Fruit fly (Drosophila melanogaster): ENCODE results near the gene Cp15.

Cp15 gene

dm6 chr3L:8725252-8725651 is 3.0 kb upstream of the Cp15 start:
- TF ChIP-seq woc (GFP tag; optimal IDR thresholded peaks at IDR 0.05), result no peak
- no peak for TF ChIP-seq br (GFP tag; optimal IDR thresholded peaks at IDR 0.05)
- no peak for TF ChIP-seq Rel (GFP tag; optimal IDR thresholded peaks at IDR 0.05)
- no peak for TF ChIP-seq Rel (tag; optimal IDR thresholded peaks at IDR 0.05)
- no peak for TF ChIP-seq Dif (GFP tag; optimal IDR thresholded peaks at IDR 0.05; ENCODE audit: partially characterized antibody)
- TF ChIP-seq fru (GFP tag; optimal IDR thresholded peaks at IDR 0.05), result no peak
- no peak for TF ChIP-seq ey (GFP tag; optimal IDR thresholded peaks at IDR 0.05)
- TF ChIP-seq Abd-B (GFP tag; optimal IDR thresholded peaks at IDR 0.05), result no peak

- no peak for TF ChIP-seq sage (GFP tag; optimal IDR thresholded peaks at IDR 0.05)
- no peak for TF ChIP-seq fru (GFP tag; optimal IDR thresholded peaks at IDR 0.05)
- no peak for TF ChIP-seq Rel (GFP tag; optimal IDR thresholded peaks at IDR 0.05)
- TF ChIP-seq Rel (tag; optimal IDR thresholded peaks at IDR 0.05), result no peak
- no peak for TF ChIP-seq CG32264 (GFP tag; optimal IDR thresholded peaks at IDR 0.05)
- no peak for TF ChIP-seq jim (GFP tag; optimal IDR thresholded peaks at IDR 0.05)
- TF ChIP-seq Mio (GFP tag; optimal IDR thresholded peaks at IDR 0.05), result no peak
- TF ChIP-seq lola (GFP tag; optimal IDR thresholded peaks at IDR 0.05), result no peak
- TF ChIP-seq Myc (optimal IDR thresholded peaks at IDR 0.05), result no peak
- no peak for TF ChIP-seq Dfd (GFP tag; optimal IDR thresholded peaks at IDR 0.05)
- TF ChIP-seq sv (GFP tag; optimal IDR thresholded peaks at IDR 0.05), result no peak
- no peak for TF ChIP-seq psq (GFP tag; optimal IDR thresholded peaks at IDR 0.05)
- no peak for TF ChIP-seq Dif (GFP tag; optimal IDR thresholded peaks at IDR 0.05; ENCODE audit: partially characterized antibody)
- no peak for TF ChIP-seq Jra (GFP tag; optimal IDR thresholded peaks at IDR 0.05)
- TF ChIP-seq Hnf4 (GFP tag; optimal IDR thresholded peaks at IDR 0.05), result no peak
- no peak for TF ChIP-seq rgr (GFP tag; optimal IDR thresholded peaks at IDR 0.05)
- no peak for TF ChIP-seq usp (GFP tag; optimal IDR thresholded peaks at IDR 0.05)
- no peak for TF ChIP-seq CG9705 (GFP tag; optimal IDR thresholded peaks at IDR 0.05)
- TF ChIP-seq Abd-B (GFP tag; optimal IDR thresholded peaks at IDR 0.05), result no peak
- no peak for TF ChIP-seq foxo (GFP tag; optimal IDR thresholded peaks at IDR 0.05)
- no peak for TF ChIP-seq tai (GFP tag; optimal IDR thresholded peaks at IDR 0.05)
Measured at dm6 chr3L:8725674-8726073, 2.6 kb upstream of the Cp15 start, which contains the start of gene CG43965. Gene CG43965 (minus strand): TSS chr3L:8725774.

- TF ChIP-seq N (GFP tag; optimal IDR thresholded peaks at IDR 0.05), result no peak
- no peak for TF ChIP-seq fru (GFP tag; optimal IDR thresholded peaks at IDR 0.05)
Measured at dm6 chr3L:8726317-8726841, 1.9 kb upstream of the Cp15 start, which contains the start of gene Cp18. Gene Cp18 (plus strand): TSS chr3L:8726791.

- TF ChIP-seq br (GFP tag; optimal IDR thresholded peaks at IDR 0.05) (no peak), CG9705 (GFP tag; optimal IDR thresholded peaks at IDR 0.05) (no peak), tai (GFP tag; optimal IDR thresholded peaks at IDR 0.05) (no peak), dmrt93B (GFP tag; optimal IDR thresholded peaks at IDR 0.05) (no peak), Vsx2 (GFP tag; optimal IDR thresholded peaks at IDR 0.05; ENCODE audit: partially characterized antibody) (no peak), sv (GFP tag; optimal IDR thresholded peaks at IDR 0.05) (no peak)
Measured at dm6 chr3L:8729565-8729964, 1.3 kb downstream of the Cp15 start, which contains the start of gene Cp19. Gene Cp19 (plus strand): TSS chr3L:8729865.

- TF ChIP-seq rgr (GFP tag; optimal IDR thresholded peaks at IDR 0.05) (no peak), pan (optimal IDR thresholded peaks at IDR 0.05) (no peak), OdsH (GFP tag; optimal IDR thresholded peaks at IDR 0.05) (no peak), Dif (GFP tag; optimal IDR thresholded peaks at IDR 0.05; ENCODE audit: partially characterized antibody) (no peak), woc (GFP tag; optimal IDR thresholded peaks at IDR 0.05) (no peak), h (GFP tag; optimal IDR thresholded peaks at IDR 0.05) (no peak), usp (GFP tag; optimal IDR thresholded peaks at IDR 0.05) (no peak), Hnf4 (GFP tag; optimal IDR thresholded peaks at IDR 0.05) (no peak)
Measured at dm6 chr3L:8731494-8731994, 3.3 kb downstream of the Cp15 start, which contains the start of gene Cp16. Gene Cp16 (plus strand): TSS chr3L:8731944.

- TF ChIP-seq dmrt93B (GFP tag; optimal IDR thresholded peaks at IDR 0.05) (peak; percentile 12), Mio (GFP tag; optimal IDR thresholded peaks at IDR 0.05) (no peak), Hnf4 (GFP tag; optimal IDR thresholded peaks at IDR 0.05) (no peak), Hr83 (GFP tag; optimal IDR thresholded peaks at IDR 0.05; ENCODE audit: poor library complexity, severe bottlenecking) (no peak), brk (GFP tag; optimal IDR thresholded peaks at IDR 0.05) (no peak), br (GFP tag; optimal IDR thresholded peaks at IDR 0.05) (no peak), CrebA (GFP tag; optimal IDR thresholded peaks at IDR 0.05; ENCODE audit: borderline replicate concordance) (no peak)
Measured at dm6 chr3L:8741051-8741468, 12.8 kb downstream of the Cp15 start.

Measured in whole organism, wandering third instar larva.